Worm (Caenorhabditis elegans) whole organism, L2 larva: ENCODE data around the gene grl-18.

ENCODE experiments used
- C34F6.9 ChIP-seq: fragments of 150-350 bp; optimal IDR thresholded peaks from 2 replicates; lab custom pipeline; 2014; ENCODE audit warnings: missing biosample characterization, missing genetic modification characterization
- Y55F3AM.14 ChIP-seq: fragments of 200-800 bp; sonication (Bioruptor generic); optimal IDR thresholded peaks from 2 replicates; lab custom pipeline; 2018; ENCODE audit warnings: mild to moderate bottlenecking, missing genetic modification characterization, missing compliant biosample characterization
- ZK546.5 ChIP-seq: sonication (generic microtip); optimal IDR thresholded peaks from 2 replicates; lab custom pipeline; 2017; ENCODE audit warnings: missing biosample characterization, missing genetic modification characterization
- alr-1 ChIP-seq: fragments of 150-350 bp; optimal IDR thresholded peaks from 2 replicates; lab custom pipeline; 2014; ENCODE audit warnings: missing biosample characterization, missing genetic modification characterization
- aly-2 ChIP-seq: fragments of 150-350 bp; optimal IDR thresholded peaks from 2 replicates; lab custom pipeline; 2014; ENCODE audit warnings: missing biosample characterization, missing genetic modification characterization
- ama-1 ChIP-seq: fragments of 150-350 bp; optimal IDR thresholded peaks from 2 replicates; lab custom pipeline; 2018; ENCODE audit warnings: inconsistent platforms
- blmp-1 ChIP-seq: sonication (generic microtip); optimal IDR thresholded peaks from 2 replicates; lab custom pipeline; 2017; ENCODE audit warnings: missing genetic modification characterization, mild to moderate bottlenecking, missing compliant biosample characterization, antibody characterized with exemption, moderate library complexity; ENCODE audit not compliant: insufficient read depth
- ceh-16 ChIP-seq: fragments of 150-350 bp; optimal IDR thresholded peaks from 2 replicates; lab custom pipeline; 2014; ENCODE audit warnings: missing biosample characterization, missing genetic modification characterization
- ceh-82 ChIP-seq: fragments of 150-350 bp; optimal IDR thresholded peaks from 2 replicates; lab custom pipeline; 2014; ENCODE audit warnings: missing biosample characterization, missing genetic modification characterization
- dmd-4 ChIP-seq: sonication (generic microtip); optimal IDR thresholded peaks from 2 replicates; lab custom pipeline; 2017; ENCODE audit warnings: missing biosample characterization, missing genetic modification characterization
- elt-1 ChIP-seq: fragments of 150-350 bp; optimal IDR thresholded peaks from 2 replicates; lab custom pipeline; 2014; ENCODE audit warnings: missing biosample characterization, missing genetic modification characterization
- elt-3 ChIP-seq: sonication (generic microtip); optimal IDR thresholded peaks from 2 replicates; lab custom pipeline; 2017; ENCODE audit warnings: missing biosample characterization, missing genetic modification characterization
- fos-1 ChIP-seq: fragments of 150-350 bp; optimal IDR thresholded peaks from 2 replicates; lab custom pipeline; 2014; ENCODE audit warnings: missing biosample characterization, missing genetic modification characterization
- gmeb-1 ChIP-seq: fragments of 150-350 bp; optimal IDR thresholded peaks from 2 replicates; lab custom pipeline; 2014; ENCODE audit warnings: missing biosample characterization, missing genetic modification characterization
- lin-13 ChIP-seq: fragments of 150-350 bp; optimal IDR thresholded peaks from 2 replicates; lab custom pipeline; 2014; ENCODE audit warnings: missing biosample characterization, missing genetic modification reagents, missing genetic modification characterization
- lin-39 ChIP-seq: fragments of 150-350 bp; optimal IDR thresholded peaks from 2 replicates; lab custom pipeline; 2014; ENCODE audit warnings: missing biosample characterization, missing genetic modification reagents, missing genetic modification characterization
- lsy-2 ChIP-seq, 2 experiments: fragments of 150-350 bp in 1 of 2; sonication (generic microtip) in 1 of 2; optimal IDR thresholded peaks; 2 replicates each; lab custom pipeline; 2014 to 2017; ENCODE audit warnings: missing biosample characterization in 2 of 2, missing genetic modification characterization in 2 of 2
- nhr-10 ChIP-seq: sonication (generic microtip); optimal IDR thresholded peaks from 2 replicates; lab custom pipeline; 2017; ENCODE audit warnings: missing biosample characterization, missing genetic modification characterization
- nhr-12 ChIP-seq: fragments of 150-350 bp; optimal IDR thresholded peaks from 2 replicates; lab custom pipeline; 2014; ENCODE audit warnings: missing biosample characterization, missing genetic modification characterization
- nhr-129 ChIP-seq: fragments of 150-350 bp; optimal IDR thresholded peaks from 2 replicates; lab custom pipeline; 2014; ENCODE audit warnings: missing biosample characterization, missing genetic modification characterization
- nhr-21 ChIP-seq: fragments of 150-350 bp; optimal IDR thresholded peaks from 2 replicates; lab custom pipeline; 2014; ENCODE audit warnings: missing biosample characterization, missing genetic modification characterization
- nhr-23 ChIP-seq: fragments of 150-350 bp; optimal IDR thresholded peaks from 2 replicates; lab custom pipeline; 2014; ENCODE audit warnings: missing biosample characterization, missing genetic modification reagents, missing genetic modification characterization
- nhr-25 ChIP-seq: fragments of 150-350 bp; sonication (generic microtip); optimal IDR thresholded peaks from 3 replicates; lab custom pipeline; 2014; ENCODE audit warnings: missing biosample characterization, missing genetic modification characterization
- nhr-6 ChIP-seq: fragments of 150-350 bp; optimal IDR thresholded peaks from 2 replicates; lab custom pipeline; 2014; ENCODE audit warnings: missing biosample characterization, missing genetic modification characterization
- nhr-77 ChIP-seq: fragments of 150-350 bp; optimal IDR thresholded peaks from 2 replicates; lab custom pipeline; 2014; ENCODE audit warnings: missing biosample characterization, missing genetic modification characterization
- sem-4 ChIP-seq: fragments of 150-350 bp; optimal IDR thresholded peaks from 2 replicates; lab custom pipeline; 2014; ENCODE audit warnings: missing biosample characterization, missing genetic modification reagents, missing genetic modification characterization
- skn-1 ChIP-seq: sonication (generic microtip); optimal IDR thresholded peaks from 2 replicates; lab custom pipeline; 2017; ENCODE audit warnings: missing biosample characterization, missing genetic modification characterization
- sma-3 ChIP-seq: sonication (generic microtip); optimal IDR thresholded peaks from 2 replicates; lab custom pipeline; 2016; ENCODE audit warnings: missing genetic modification reagents, missing genetic modification characterization, missing compliant biosample characterization
- sma-9 ChIP-seq, 2 experiments: fragments of 150-350 bp in 1 of 2; sonication (generic microtip) in 1 of 2; optimal IDR thresholded peaks; 2 replicates each; lab custom pipeline; 2014 to 2016; ENCODE audit warnings: missing genetic modification characterization in 2 of 2, mild to moderate bottlenecking in 1 of 2, missing biosample characterization in 1 of 2, missing compliant biosample characterization in 1 of 2, missing genetic modification reagents in 1 of 2, moderate library complexity in 1 of 2
- snpc-4 ChIP-seq: fragments of 150-350 bp; optimal IDR thresholded peaks from 2 replicates; lab custom pipeline; 2014; ENCODE audit warnings: missing biosample characterization, missing genetic modification characterization
- unc-39 ChIP-seq: fragments of 150-350 bp; optimal IDR thresholded peaks from 2 replicates; lab custom pipeline; 2014; ENCODE audit warnings: missing biosample characterization, missing genetic modification characterization
- zag-1 ChIP-seq: fragments of 150-350 bp; optimal IDR thresholded peaks from 2 replicates; lab custom pipeline; 2014; ENCODE audit warnings: missing biosample characterization, missing genetic modification characterization

Gene grl-18

ce11 chrV:5527694-5528093 lies 39.0 kb upstream of the grl-18 start:
- TF ChIP-seq C34F6.9 (tag; lab: Kevin White, UChicago): no peak
- TF ChIP-seq Y55F3AM.14: peak; percentile 48

ce11 chrV:5525208-5525607 lies 36.5 kb upstream of the grl-18 start:
- TF ChIP-seq elt-3: no peak
- TF ChIP-seq nhr-10 (tag; lab: Kevin White, UChicago): no peak
- TF ChIP-seq lin-13 (GFP tag; lab: Kevin White, UChicago): no peak
- TF ChIP-seq nhr-6 (tag; lab: Kevin White, UChicago): no peak
- no peak for TF ChIP-seq nhr-129 (tag; lab: Kevin White, UChicago)
- TF ChIP-seq nhr-21 (tag; lab: Kevin White, UChicago): no peak
- TF ChIP-seq alr-1 (tag; lab: Kevin White, UChicago): no peak
- no peak for TF ChIP-seq nhr-23 (tag; lab: Kevin White, UChicago)
- TF ChIP-seq skn-1 (tag; lab: Kevin White, UChicago): no peak
- TF ChIP-seq sma-3 (GFP tag; lab: Kevin White, UChicago): no peak
- no peak for TF ChIP-seq sma-9 (GFP tag; optimal IDR thresholded peaks at IDR 0.05; lab: Kevin White, UChicago)
- TF ChIP-seq sma-9 (tag; optimal IDR thresholded peaks at IDR 0.05; lab: Kevin White, UChicago): no peak
- TF ChIP-seq sem-4 (tag; lab: Kevin White, UChicago): no peak
- TF ChIP-seq C34F6.9 (tag; lab: Kevin White, UChicago): no peak
- no peak for TF ChIP-seq ama-1 (lab: Kevin White, UChicago)

ce11 chrV:5523260-5523659 lies 34.6 kb upstream of the grl-18 start:
- peak; percentile 19 for TF ChIP-seq blmp-1 (tag; lab: Kevin White, UChicago)
- TF ChIP-seq lin-39 (tag; lab: Kevin White, UChicago): no peak
- peak; percentile 74 for TF ChIP-seq nhr-23 (tag; lab: Kevin White, UChicago)
- peak; percentile 94 for TF ChIP-seq ceh-16 (tag; lab: Kevin White, UChicago)
- TF ChIP-seq nhr-129 (tag; lab: Kevin White, UChicago): peak; percentile 5
- TF ChIP-seq sem-4 (tag; lab: Kevin White, UChicago): peak; percentile 26
- TF ChIP-seq nhr-12 (tag; lab: Kevin White, UChicago): no peak
- peak; percentile 49 for TF ChIP-seq sma-9 (GFP tag; optimal IDR thresholded peaks at IDR 0.05; lab: Kevin White, UChicago)
- no peak for TF ChIP-seq sma-9 (tag; optimal IDR thresholded peaks at IDR 0.05; lab: Kevin White, UChicago)
- TF ChIP-seq nhr-6 (tag; lab: Kevin White, UChicago): no peak
- TF ChIP-seq dmd-4 (tag; lab: Kevin White, UChicago): no peak
- TF ChIP-seq nhr-25: peak; percentile 43
- TF ChIP-seq elt-1 (tag; lab: Kevin White, UChicago): peak; percentile 96
- TF ChIP-seq unc-39: no peak
- TF ChIP-seq ZK546.5 (tag; lab: Kevin White, UChicago): no peak

- TF ChIP-seq aly-2 (tag; lab: Kevin White, UChicago) (no peak), zag-1 (tag; lab: Kevin White, UChicago) (no peak), blmp-1 (tag; lab: Kevin White, UChicago) (peak; percentile 30), nhr-129 (tag; lab: Kevin White, UChicago) (peak; percentile 19), fos-1 (peak; percentile 47), lsy-2 (tag; optimal IDR thresholded peaks at IDR 0.05; lab: Kevin White, UChicago) (no peak), lin-13 (GFP tag; lab: Kevin White, UChicago) (no peak), ceh-16 (tag; lab: Kevin White, UChicago) (no peak), lin-39 (tag; lab: Kevin White, UChicago) (no peak), sma-9 (GFP tag; optimal IDR thresholded peaks at IDR 0.05; lab: Kevin White, UChicago) (no peak), sma-9 (tag; optimal IDR thresholded peaks at IDR 0.05; lab: Kevin White, UChicago) (no peak), sma-3 (GFP tag; lab: Kevin White, UChicago) (peak; percentile 24), alr-1 (tag; lab: Kevin White, UChicago) (no peak), snpc-4 (tag; lab: Kevin White, UChicago) (no peak), skn-1 (tag; lab: Kevin White, UChicago) (no peak), gmeb-1 (tag; lab: Kevin White, UChicago) (no peak)
Observed at ce11 chrV:5521735-5522241, 33.1 kb upstream of the grl-18 start, which contains the start of gene hir-1. TSS of gene hir-1 (plus strand) at chrV:5522139.

ce11 chrV:5513630-5514378 lies 25.1 kb upstream of the grl-18 start, which contains the start of the genes hpo-15 and mms-19:
TSS of gene hpo-15 (minus strand) at chrV:5513830.
TSS of gene mms-19 (plus strand) at chrV:5514348.
- no peak for TF ChIP-seq ceh-82 (tag; lab: Kevin White, UChicago)
- TF ChIP-seq nhr-10 (tag; lab: Kevin White, UChicago): no peak
- no peak for TF ChIP-seq nhr-77
- TF ChIP-seq fos-1: peak; percentile 19
